Fruit fly (Drosophila melanogaster) whole organism, larva: ENCODE results near the gene CG10208.

ENCODE experiments used
- noc ChIP-seq: fragments of 200-800 bp; sonication (Bioruptor generic); optimal IDR thresholded peaks from 3 replicates; lab custom pipeline; 2019; ENCODE audit warnings: missing biosample characterization, mild to moderate bottlenecking, missing genetic modification characterization, moderate library complexity

The CG10208 gene

dm6 chr3R:23737676-23738574 lies 36.0 kb downstream of the CG10208 start:
- no peak for TF ChIP-seq noc (tag; lab: Kevin White, UChicago)

- TF ChIP-seq noc (tag; lab: Kevin White, UChicago): no peak
Measured at dm6 chr3R:23736365-23736764, 37.6 kb downstream of the CG10208 start.

- no peak for TF ChIP-seq noc (tag; lab: Kevin White, UChicago)
Measured at dm6 chr3R:23735648-23736047, 38.3 kb downstream of the CG10208 start.

- no peak for TF ChIP-seq noc (tag; lab: Kevin White, UChicago)
Measured at dm6 chr3R:23734573-23735404, 39.1 kb downstream of the CG10208 start.

- no peak for TF ChIP-seq noc (tag; lab: Kevin White, UChicago)
Measured at dm6 chr3R:23733771-23734170, 40.2 kb downstream of the CG10208 start.

- no peak for TF ChIP-seq noc (tag; lab: Kevin White, UChicago)
Measured at dm6 chr3R:23732990-23733512, 40.9 kb downstream of the CG10208 start, which contains the start of the genes Hmgcr and Rpn9. Gene Hmgcr (plus strand): TSS chr3R:23733324. Gene Rpn9 (minus strand): TSS chr3R:23733462.

- TF ChIP-seq noc (tag; lab: Kevin White, UChicago): no peak
Measured at dm6 chr3R:23732533-23732932, 41.4 kb downstream of the CG10208 start.

dm6 chr3R:23730472-23730801 lies 43.5 kb downstream of the CG10208 start:
- TF ChIP-seq noc (tag; lab: Kevin White, UChicago): no peak

dm6 chr3R:23729632-23730471 lies 44.1 kb downstream of the CG10208 start:
- no peak for TF ChIP-seq noc (tag; lab: Kevin White, UChicago)

dm6 chr3R:23729066-23729465 lies 44.9 kb downstream of the CG10208 start:
- TF ChIP-seq noc (tag; lab: Kevin White, UChicago): peak; percentile 78

dm6 chr3R:23728086-23728485 lies 45.8 kb downstream of the CG10208 start:
- TF ChIP-seq noc (tag; lab: Kevin White, UChicago): no peak

dm6 chr3R:23727657-23728056 lies 46.3 kb downstream of the CG10208 start:
- peak; percentile 69 for TF ChIP-seq noc (tag; lab: Kevin White, UChicago)

- TF ChIP-seq noc (tag; lab: Kevin White, UChicago): peak; percentile 98
Measured at dm6 chr3R:23726740-23727139, 47.2 kb downstream of the CG10208 start.

dm6 chr3R:23725711-23726349 lies 48.1 kb downstream of the CG10208 start:
- TF ChIP-seq noc (tag; lab: Kevin White, UChicago): peak; percentile 61
